Worm (Caenorhabditis elegans): ENCODE measurements around the gene ddo-3.

Gene ddo-3

DNA sequence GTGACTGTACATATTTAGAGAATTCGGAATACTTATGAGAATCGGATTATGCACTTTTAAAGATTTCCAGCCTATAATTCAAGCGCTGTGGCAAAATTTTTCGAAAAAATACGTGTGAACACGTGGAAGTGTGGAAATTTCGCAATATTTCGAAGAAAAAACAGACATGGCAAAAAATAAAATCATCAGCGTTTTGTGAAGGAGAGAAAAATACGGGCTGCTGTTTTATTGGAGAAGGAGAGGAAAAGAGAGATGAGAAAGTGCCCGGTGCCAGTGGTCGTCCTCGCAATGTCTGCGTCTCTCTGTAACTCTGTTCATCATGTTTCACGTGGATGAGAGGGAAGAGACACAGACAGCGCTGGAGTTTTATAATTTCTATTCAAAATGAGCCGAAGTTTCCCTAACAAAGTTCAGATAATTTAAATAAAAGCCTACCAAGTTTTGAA is 18.4 kb downstream of the ddo-3 start (continued):
- TF ChIP-seq zfh-2 (GFP tag; conservative IDR thresholded peaks at IDR 0.05) (peak; percentile 68), tbx-9 (tag; optimal IDR thresholded peaks at IDR 0.05; ENCODE audit: borderline replicate concordance) (no peak), snpc-3.4 (tag; optimal IDR thresholded peaks at IDR 0.05) (peak; percentile 58), F52B5.7 (tag; optimal IDR thresholded peaks at IDR 0.05) (peak; percentile 91), madf-10 (tag; optimal IDR thresholded peaks at IDR 0.05) (peak; percentile 69), Y79H2A.3 (GFP tag; conservative IDR thresholded peaks at IDR 0.05) (0 out of 2 replicates have a peak, but pooled peaks have one; percentile 7), lsl-1 (GFP tag; optimal IDR thresholded peaks at IDR 0.05) (peak; percentile 27), nhr-120 (GFP tag; IDR thresholded peaks at IDR 0.05) (0 out of 2 replicates have a peak, but pooled peaks have one; percentile 56), xnd-1 (tag; optimal IDR thresholded peaks at IDR 0.05) (peak; percentile 3), C17E4.6 (GFP tag; IDR thresholded peaks at IDR 0.05) (peak; percentile 61; the same call in 1 of the 2 replicates), him-1 (tag; optimal IDR thresholded peaks at IDR 0.05) (no peak), F49E8.2 (tag; optimal IDR thresholded peaks at IDR 0.05; ENCODE audit: insufficient read depth) (peak; percentile 71), lin-26 (GFP tag; IDR thresholded peaks at IDR 0.05) (peak; percentile 70), lin-40 (tag; optimal IDR thresholded peaks at IDR 0.05) (peak; percentile 72), chd-7 (tag; optimal IDR thresholded peaks at IDR 0.05) (peak; percentile 95), cebp-1 (GFP tag; IDR thresholded peaks at IDR 0.05) (peak; percentile 96), cebp-1 (tag; optimal IDR thresholded peaks at IDR 0.05) (peak; percentile 99), Y95B8A.8 (GFP tag; IDR thresholded peaks at IDR 0.05) (peak; percentile 86), atf-7 (tag; optimal IDR thresholded peaks at IDR 0.05) (peak; percentile 44), pbrm-1 (GFP tag; IDR thresholded peaks at IDR 0.05) (peak; percentile 74), mel-28 (tag; optimal IDR thresholded peaks at IDR 0.05; ENCODE audit: borderline replicate concordance) (no peak), attf-5 (GFP tag; optimal IDR thresholded peaks at IDR 0.05) (peak; percentile 92), madf-6 (GFP tag; IDR thresholded peaks at IDR 0.05) (peak; percentile 70), F39B2.1 (GFP tag; IDR thresholded peaks at IDR 0.05) (0 out of 2 replicates have a peak, but pooled peaks have one; percentile 35), bed-1 (GFP tag; IDR thresholded peaks at IDR 0.05) (no peak), egl-44 (GFP tag; IDR thresholded peaks at IDR 0.05) (no peak), repo-1 (tag; optimal IDR thresholded peaks at IDR 0.05) (peak; percentile 91), ztf-22 (GFP tag; optimal IDR thresholded peaks at IDR 0.05) (peak; percentile 16), lin-54 (GFP tag; optimal IDR thresholded peaks at IDR 0.05) (peak; percentile 77), F22D6.2 (tag; optimal IDR thresholded peaks at IDR 0.05) (no peak), attf-6 (GFP tag; IDR thresholded peaks at IDR 0.05) (0 out of 2 replicates have a peak, but pooled peaks have one; percentile 12), B0261.1 (tag; optimal IDR thresholded peaks at IDR 0.05) (peak; percentile 8), T26A5.8 (tag; optimal IDR thresholded peaks at IDR 0.05) (peak; percentile 27), let-607 (tag; optimal IDR thresholded peaks at IDR 0.05) (peak; percentile 26 to 79), mcd-1 (GFP tag; IDR thresholded peaks at IDR 0.05) (peak; percentile 72), hmg-20 (GFP tag; IDR thresholded peaks at IDR 0.05) (no peak), gei-17 (GFP tag; optimal IDR thresholded peaks at IDR 0.05) (peak; percentile 56), snpc-4 (GFP tag; optimal IDR thresholded peaks at IDR 0.05) (no peak), snpc-4 (tag; optimal IDR thresholded peaks at IDR 0.05) (peak in 3 of 4 experiments; percentile 50 to 64 (median 53)), rcor-1 (GFP tag; IDR thresholded peaks at IDR 0.05) (peak; percentile 70), ceh-58 (GFP tag; IDR thresholded peaks at IDR 0.05) (no peak), lin-35 (GFP tag; optimal IDR thresholded peaks at IDR 0.05) (peak in 1 of 3 experiments; percentile 69), Y53F4B.3 (GFP tag; IDR thresholded peaks at IDR 0.05) (no peak), lir-1 (GFP tag; conservative IDR thresholded peaks at IDR 0.05) (no peak), dpff-1 (tag; optimal IDR thresholded peaks at IDR 0.05) (peak; percentile 74), nhr-27 (tag; optimal IDR thresholded peaks at IDR 0.05) (no peak), C06A6.2 (GFP tag; conservative IDR thresholded peaks at IDR 0.05) (peak; percentile 61), aptf-3 (GFP tag; IDR thresholded peaks at IDR 0.05) (0 out of 2 replicates have a peak, but pooled peaks have one; percentile 56)
